Fruit fly (Drosophila melanogaster) S2 (cell line): ENCODE measurements around the gene CG14711.

Source experiments
- CG8478 ChIP-seq: fragments of >200 bp; optimal IDR thresholded peaks from 2 replicates; lab custom pipeline; 2018
- CTCF ChIP-seq, 2 experiments: fragments of >200 bp; optimal IDR thresholded peaks; 2 replicates each; lab custom pipeline; 2018

DNA sequence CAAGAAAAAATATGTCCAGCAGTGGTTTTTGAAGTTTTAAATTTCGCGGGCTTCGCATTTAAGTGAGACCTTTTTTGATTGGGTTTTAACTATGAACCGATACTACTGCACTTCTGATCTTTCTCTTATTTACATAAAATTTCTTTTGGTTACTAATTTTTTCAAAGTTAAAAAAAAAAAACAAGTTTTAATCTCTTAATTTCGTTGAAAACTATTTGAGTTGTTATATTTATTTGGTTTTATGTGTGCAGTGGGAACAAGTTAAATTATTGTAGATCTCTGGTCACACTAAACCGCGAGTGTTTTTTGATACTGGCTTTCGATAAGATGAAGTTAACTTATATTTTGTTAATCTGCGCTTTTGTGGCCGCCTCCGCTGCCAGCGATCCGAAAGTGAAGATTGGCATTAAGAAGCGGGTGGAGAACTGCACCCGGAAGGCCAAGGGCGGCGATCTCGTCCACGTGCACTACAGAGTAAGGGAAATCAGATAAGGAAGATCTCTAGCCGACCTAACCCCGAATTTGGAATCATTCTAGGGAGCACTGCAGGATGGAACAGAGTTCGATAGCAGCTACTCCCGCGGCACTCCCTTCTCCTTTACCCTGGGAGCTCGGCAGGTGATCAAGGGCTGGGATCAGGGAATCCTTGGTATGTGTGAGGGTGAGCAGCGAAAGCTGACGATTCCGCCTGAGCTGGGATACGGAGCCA, 51.0 kb downstream of the CG14711 start, which contains the start of gene CG14715:
- TF ChIP-seq CG8478 (lab: Kevin White, UChicago) (no peak), CTCF (optimal IDR thresholded peaks at IDR 0.05; lab: Kevin White, UChicago) (no peak)
